Worm (Caenorhabditis elegans): Measurements from ENCODE around the gene cnc-4.

- TF ChIP-seq W03F9.2 (tag; optimal IDR thresholded peaks at IDR 0.05) (no peak), dao-5 (tag; optimal IDR thresholded peaks at IDR 0.05) (no peak), him-1 (tag; optimal IDR thresholded peaks at IDR 0.05) (no peak)
These were observed 1.9 kb upstream of the cnc-4 start, which contains the start of gene cnc-5 for ce11 chrV:1445081-1445480.

Measured in whole organism, L4/young adult.